Fruit fly (Drosophila melanogaster): ENCODE results near the gene Ref2.

The Ref2 gene

dm6 chr2L:12655731-12656326 lies 9.7 kb upstream of the Ref2 start:
- peak; percentile 59 for TF ChIP-seq ewg (GFP tag; optimal IDR thresholded peaks at IDR 0.05)
- peak; percentile 31 for TF ChIP-seq CG18262 (tag; optimal IDR thresholded peaks at IDR 0.05)
- no peak for TF ChIP-seq sim (GFP tag; IDR thresholded peaks at IDR 0.05)
- TF ChIP-seq Trl (optimal IDR thresholded peaks at IDR 0.05), result peak; percentile 85 to 94
- TF ChIP-seq Trl (GFP tag; optimal IDR thresholded peaks at IDR 0.05), result peak; percentile 18
- peak; percentile 40; the same call in 1 of the 2 replicates for TF ChIP-seq CG31441 (GFP tag; IDR thresholded peaks at IDR 0.05)
- TF ChIP-seq sna (GFP tag; IDR thresholded peaks at IDR 0.05; ENCODE audit: partially characterized antibody), result peak; percentile 38; the same call in 1 of the 2 replicates
- no peak for TF ChIP-seq nerfin-2 (GFP tag; IDR thresholded peaks at IDR 0.05; ENCODE audit: partially characterized antibody)
- peak in 1 of 3 experiments; percentile 1 for TF ChIP-seq lola (GFP tag; optimal IDR thresholded peaks at IDR 0.05)
- peak; percentile 87 for TF ChIP-seq cg (GFP tag; optimal IDR thresholded peaks at IDR 0.05)
- TF ChIP-seq Atf-2 (GFP tag; optimal IDR thresholded peaks at IDR 0.05), result no peak
- peak; percentile 29; the same call in 1 of the 2 replicates for TF ChIP-seq CG13287 (GFP tag; IDR thresholded peaks at IDR 0.05; ENCODE audit: partially characterized antibody)
- peak; percentile 38; the same call in 1 of the 4 replicates for TF ChIP-seq Dll (GFP tag; IDR thresholded peaks at IDR 0.05; ENCODE audit: partially characterized antibody)
- peak; percentile 57 for TF ChIP-seq CG11504 (tag; optimal IDR thresholded peaks at IDR 0.05)
- peak; percentile 7; the same call in 1 of the 2 replicates for TF ChIP-seq chm (GFP tag; IDR thresholded peaks at IDR 0.05)
- TF ChIP-seq dmrt99B (tag; optimal IDR thresholded peaks at IDR 0.05), result peak; percentile 4
- TF ChIP-seq dpn (GFP tag; optimal IDR thresholded peaks at IDR 0.05), result no peak
- no peak for TF ChIP-seq ssp (GFP tag; IDR thresholded peaks at IDR 0.05)
- TF ChIP-seq Nf-YB (GFP tag; optimal IDR thresholded peaks at IDR 0.05), result peak; percentile 98
- TF ChIP-seq Lpt (GFP tag; optimal IDR thresholded peaks at IDR 0.05), result no peak
- peak; percentile 16 for TF ChIP-seq gsb-n (tag; optimal IDR thresholded peaks at IDR 0.05)
- TF ChIP-seq oc (tag; optimal IDR thresholded peaks at IDR 0.05), result peak; percentile 20
- peak; percentile 87 for TF ChIP-seq vvl (GFP tag; IDR thresholded peaks at IDR 0.05)
- peak; percentile 98 for TF ChIP-seq Nf-YC (tag; optimal IDR thresholded peaks at IDR 0.05)
- peak; percentile 40 for TF ChIP-seq sens (GFP tag)
- no peak for TF ChIP-seq CG13123 (GFP tag; optimal IDR thresholded peaks at IDR 0.05)
- peak; percentile 23 for TF ChIP-seq CG7839 (tag; optimal IDR thresholded peaks at IDR 0.05)
- TF ChIP-seq CG43689 (GFP tag; IDR thresholded peaks at IDR 0.05), result no peak
- TF ChIP-seq gem (tag; optimal IDR thresholded peaks at IDR 0.05), result peak; percentile 37
- TF ChIP-seq zen2 (GFP tag; IDR thresholded peaks at IDR 0.05; ENCODE audit: partially characterized antibody), result peak; percentile 87
- peak; percentile 82 for TF ChIP-seq sr (GFP tag; IDR thresholded peaks at IDR 0.05)
- TF ChIP-seq CG34224 (GFP tag; IDR thresholded peaks at IDR 0.05; ENCODE audit: partially characterized antibody), result peak; percentile 51
- peak; percentile 0 for TF ChIP-seq CG1832 (GFP tag; optimal IDR thresholded peaks at IDR 0.05)
- no peak for TF ChIP-seq CG1647 (GFP tag; optimal IDR thresholded peaks at IDR 0.05)
- TF ChIP-seq crol (GFP tag; IDR thresholded peaks at IDR 0.05), result peak; percentile 78
- TF ChIP-seq NFAT (GFP tag; IDR thresholded peaks at IDR 0.05), result no peak
- TF ChIP-seq CG10979 (tag; optimal IDR thresholded peaks at IDR 0.05), result peak; percentile 14
- peak; percentile 61 for TF ChIP-seq yki (optimal IDR thresholded peaks at IDR 0.05)
- no peak for TF ChIP-seq fru (optimal IDR thresholded peaks at IDR 0.05)
- TF ChIP-seq Nf-YA (GFP tag; IDR thresholded peaks at IDR 0.05), result peak; percentile 83
- TF ChIP-seq Jarid2 (GFP tag; optimal IDR thresholded peaks at IDR 0.05), result peak; percentile 1

dm6 chr2L:12651040-12651439 lies 4.9 kb upstream of the Ref2 start:
- no peak for TF ChIP-seq caup (GFP tag; optimal IDR thresholded peaks at IDR 0.05; ENCODE audit: severe bottlenecking)
- no peak for TF ChIP-seq CG5180 (GFP tag; optimal IDR thresholded peaks at IDR 0.05)
- TF ChIP-seq Atf-2 (GFP tag; optimal IDR thresholded peaks at IDR 0.05), result no peak
- TF ChIP-seq sqz (GFP tag; optimal IDR thresholded peaks at IDR 0.05), result no peak
- no peak for TF ChIP-seq prd (optimal IDR thresholded peaks at IDR 0.05)
- no peak for TF ChIP-seq prd (GFP tag; IDR thresholded peaks at IDR 0.05)
- no peak for TF ChIP-seq Bdp1 (GFP tag; optimal IDR thresholded peaks at IDR 0.05)
- no peak for TF ChIP-seq CG10959 (GFP tag; IDR thresholded peaks at IDR 0.05)
- TF ChIP-seq CG12071 (GFP tag; optimal IDR thresholded peaks at IDR 0.05), result no peak
- TF ChIP-seq fd102C (GFP tag; optimal IDR thresholded peaks at IDR 0.05), result no peak
- TF ChIP-seq CG9727 (GFP tag; optimal IDR thresholded peaks at IDR 0.05), result no peak
- no peak for TF ChIP-seq eve (GFP tag; optimal IDR thresholded peaks at IDR 0.05)
- TF ChIP-seq Usf (GFP tag; optimal IDR thresholded peaks at IDR 0.05), result no peak

Data from whole organism, embryonic.